Fruit fly (Drosophila melanogaster) whole organism, embryonic: ENCODE results near the gene Fnta.

Experiments used
- ATbp ChIP-seq: fragments of 200-800 bp; sonication (Bioruptor generic); optimal IDR thresholded peaks from 2 replicates; lab custom pipeline; 2017; ENCODE audit warnings: missing biosample characterization, mild to moderate bottlenecking, missing genetic modification characterization, missing genetic modification reagents
- CG11723 ChIP-seq: fragments of 200-800 bp; sonication (Bioruptor generic); optimal IDR thresholded peaks from 2 replicates; lab custom pipeline; 2017; ENCODE audit warnings: missing biosample characterization, mild to moderate bottlenecking, missing genetic modification characterization
- CG12299 ChIP-seq: fragments of 200-800 bp; sonication (Bioruptor generic); optimal IDR thresholded peaks from 2 replicates; lab custom pipeline; 2018; ENCODE audit warnings: missing biosample characterization, mild to moderate bottlenecking, missing genetic modification characterization
- CG12391 ChIP-seq: fragments of 200-800 bp; sonication (Bioruptor generic); optimal IDR thresholded peaks from 3 replicates; lab custom pipeline; 2018; ENCODE audit warnings: missing biosample characterization, mild to moderate bottlenecking, missing genetic modification characterization, moderate library complexity
- CG14050 ChIP-seq: fragments of 200-800 bp; sonication (Bioruptor generic); IDR thresholded peaks from 3 replicates; pipeline ENCODE4 v1.3.6; 2022; ENCODE audit warnings: missing biosample characterization, missing genetic modification characterization
- CG14860 ChIP-seq: fragments of 200-800 bp; sonication (Bioruptor generic); IDR thresholded peaks from 3 replicates; pipeline ENCODE4 v1.3.6; 2022; ENCODE audit warnings: missing biosample characterization, missing genetic modification characterization; ENCODE audit not compliant: partially characterized antibody
- CG15601 ChIP-seq: fragments of 200-800 bp; sonication (Bioruptor generic); optimal IDR thresholded peaks from 3 replicates; lab custom pipeline; 2019; ENCODE audit warnings: missing biosample characterization, mild to moderate bottlenecking, missing genetic modification characterization, moderate library complexity
- CG17385 ChIP-seq: fragments of 200-800 bp; sonication (Bioruptor generic); optimal IDR thresholded peaks from 3 replicates; lab custom pipeline; 2018; ENCODE audit warnings: missing biosample characterization, mild to moderate bottlenecking, missing genetic modification characterization
- CG18619 ChIP-seq: fragments of 200-800 bp; sonication (Bioruptor generic); optimal IDR thresholded peaks from 3 replicates; lab custom pipeline; 2017; ENCODE audit warnings: missing biosample characterization, mild to moderate bottlenecking, missing genetic modification characterization
- CG2875 ChIP-seq: fragments of 200-800 bp; sonication (Bioruptor generic); optimal IDR thresholded peaks from 2 replicates; lab custom pipeline; 2017; ENCODE audit warnings: missing biosample characterization, mild to moderate bottlenecking, missing genetic modification characterization, missing genetic modification reagents
- CG3163 ChIP-seq: fragments of 200-800 bp; sonication (Bioruptor generic); optimal IDR thresholded peaks from 3 replicates; lab custom pipeline; 2016; ENCODE audit warnings: missing biosample characterization, missing genetic modification characterization
- CG32772 ChIP-seq: fragments of 200-800 bp; sonication (Bioruptor generic); IDR thresholded peaks from 2 replicates; pipeline ENCODE4 v1.3.6; 2022; ENCODE audit warnings: missing biosample characterization, missing genetic modification characterization
- CG33213 ChIP-seq: fragments of 200-800 bp; sonication (Bioruptor generic); optimal IDR thresholded peaks from 3 replicates; lab custom pipeline; 2016; ENCODE audit warnings: missing biosample characterization, missing genetic modification characterization
- CG34376 ChIP-seq: fragments of 200-800 bp; sonication (Bioruptor generic); optimal IDR thresholded peaks from 2 replicates; lab custom pipeline; 2018; ENCODE audit warnings: missing biosample characterization, mild to moderate bottlenecking, missing genetic modification characterization
- CG42726 ChIP-seq: fragments of 200-800 bp; sonication (Bioruptor generic); IDR thresholded peaks from 2 replicates; pipeline ENCODE4 v1.3.6; 2022; ENCODE audit warnings: missing biosample characterization, missing genetic modification characterization; ENCODE audit not compliant: partially characterized antibody
- CG4282 ChIP-seq: fragments of 200-800 bp; sonication (Bioruptor generic); optimal IDR thresholded peaks from 2 replicates; lab custom pipeline; 2016; ENCODE audit warnings: missing biosample characterization, missing genetic modification characterization
- CG4404 ChIP-seq: fragments of 200-800 bp; sonication (Bioruptor generic); IDR thresholded peaks from 2 replicates; pipeline ENCODE4 v1.3.6; 2022; ENCODE audit warnings: missing biosample characterization, missing genetic modification characterization
- CG6254 ChIP-seq: fragments of 200-800 bp; sonication (Bioruptor generic); optimal IDR thresholded peaks from 3 replicates; lab custom pipeline; 2017; ENCODE audit warnings: mild to moderate bottlenecking, missing biosample characterization, missing genetic modification reagents, missing genetic modification characterization
- CG6765 ChIP-seq: fragments of 200-800 bp; sonication (Bioruptor generic); optimal IDR thresholded peaks from 3 replicates; lab custom pipeline; 2017; ENCODE audit warnings: missing biosample characterization, mild to moderate bottlenecking, missing genetic modification characterization
- CG7987 ChIP-seq: fragments of 200-800 bp; sonication (Bioruptor generic); optimal IDR thresholded peaks from 2 replicates; lab custom pipeline; 2018; ENCODE audit warnings: missing biosample characterization, mild to moderate bottlenecking, missing genetic modification characterization, moderate library complexity
- CG8290 ChIP-seq, 3 experiments: fragments of 200-800 bp; sonication (Bioruptor generic); optimal IDR thresholded peaks; 2 replicates each; lab custom pipeline; 2016 to 2019; ENCODE audit warnings: missing biosample characterization in 3 of 3, missing genetic modification characterization in 3 of 3, mild to moderate bottlenecking in 2 of 3, moderate library complexity in 1 of 3
- CHES-1-like ChIP-seq: fragments of 200-800 bp; sonication (Bioruptor generic); optimal IDR thresholded peaks from 2 replicates; lab custom pipeline; 2016; ENCODE audit warnings: missing biosample characterization, missing genetic modification characterization
- Chrac-16 ChIP-seq: fragments of 200-800 bp; sonication (Bioruptor generic); optimal IDR thresholded peaks from 3 replicates; lab custom pipeline; 2016; ENCODE audit warnings: missing biosample characterization, missing genetic modification characterization
- Dref ChIP-seq: fragments of 200-800 bp; sonication (Bioruptor generic); IDR thresholded peaks from 2 replicates; pipeline ENCODE4 v1.3.6; 2022; ENCODE audit warnings: missing biosample characterization, missing genetic modification characterization
- Lhr ChIP-seq: fragments of 200-800 bp; sonication (Bioruptor generic); optimal IDR thresholded peaks from 3 replicates; lab custom pipeline; 2017; ENCODE audit warnings: mild to moderate bottlenecking, missing biosample characterization, missing genetic modification reagents, missing genetic modification characterization
- Lpt ChIP-seq: fragments of >200 bp; optimal IDR thresholded peaks from 2 replicates; lab custom pipeline; 2018; ENCODE audit warnings: missing biosample characterization, missing genetic modification characterization
- Mes4 ChIP-seq: fragments of 200-800 bp; sonication (Bioruptor generic); optimal IDR thresholded peaks from 2 replicates; lab custom pipeline; 2016; ENCODE audit warnings: missing biosample characterization, missing genetic modification characterization
- NK7.1 ChIP-seq: fragments of 200-800 bp; sonication (Bioruptor generic); optimal IDR thresholded peaks from 3 replicates; lab custom pipeline; 2016; ENCODE audit warnings: missing biosample characterization, missing genetic modification characterization
- Poxn ChIP-seq: fragments of 200-800 bp; sonication (Bioruptor generic); IDR thresholded peaks from 2 replicates; pipeline ENCODE4 v1.3.6; 2022; ENCODE audit warnings: missing biosample characterization, missing genetic modification characterization
- bab2 ChIP-seq: fragments of 200-800 bp; sonication (Bioruptor generic); optimal IDR thresholded peaks from 2 replicates; lab custom pipeline; 2016; ENCODE audit warnings: missing biosample characterization, missing genetic modification characterization
- caup ChIP-seq: fragments of 200-800 bp; sonication (Bioruptor generic); optimal IDR thresholded peaks from 3 replicates; lab custom pipeline; 2017; ENCODE audit warnings: missing biosample characterization, mild to moderate bottlenecking, missing genetic modification characterization, moderate library complexity; ENCODE audit not compliant: severe bottlenecking
- chinmo ChIP-seq: fragments of 200-800 bp; sonication (Bioruptor generic); IDR thresholded peaks from 4 replicates; pipeline ENCODE4 v1.3.6; 2022; ENCODE audit warnings: missing biosample characterization, missing genetic modification characterization; ENCODE audit not compliant: partially characterized antibody
- ci ChIP-seq: fragments of 200-800 bp; sonication (Bioruptor generic); IDR thresholded peaks from 3 replicates; pipeline ENCODE4 v1.3.6; 2022; ENCODE audit warnings: missing biosample characterization, missing genetic modification characterization
- crp ChIP-seq, 2 experiments: fragments of 200-800 bp; sonication (Bioruptor generic); optimal IDR thresholded peaks; 2 replicates in 1 of 2; 3 replicates in 1 of 2; lab custom pipeline; 2017; ENCODE audit warnings: missing biosample characterization in 2 of 2, missing genetic modification characterization in 2 of 2, mild to moderate bottlenecking in 1 of 2, moderate library complexity in 1 of 2
- dan ChIP-seq: fragments of 200-800 bp; sonication (Bioruptor generic); IDR thresholded peaks from 2 replicates; pipeline ENCODE4 v1.3.6; 2022; ENCODE audit warnings: missing biosample characterization, missing genetic modification characterization
- grn ChIP-seq: fragments of 200-800 bp; sonication (Bioruptor generic); optimal IDR thresholded peaks from 3 replicates; lab custom pipeline; 2017; ENCODE audit warnings: missing biosample characterization, missing genetic modification characterization
- hb ChIP-seq: fragments of 200-800 bp; sonication (Bioruptor generic); IDR thresholded peaks from 3 replicates; pipeline ENCODE4 v1.3.6; 2022; ENCODE audit warnings: missing biosample characterization, missing genetic modification characterization; ENCODE audit not compliant: partially characterized antibody
- klu ChIP-seq: fragments of 200-800 bp; sonication (Bioruptor generic); IDR thresholded peaks from 2 replicates; pipeline ENCODE4 v1.3.6; 2022; ENCODE audit warnings: missing biosample characterization, missing genetic modification characterization
- kni ChIP-seq: fragments of 200-800 bp; sonication (Bioruptor generic); optimal IDR thresholded peaks from 3 replicates; lab custom pipeline; 2017; ENCODE audit warnings: mild to moderate bottlenecking, missing biosample characterization, missing genetic modification reagents, missing genetic modification characterization
- lbe ChIP-seq: fragments of 200-800 bp; sonication (Bioruptor generic); optimal IDR thresholded peaks from 2 replicates; lab custom pipeline; 2016; ENCODE audit warnings: missing biosample characterization, mild to moderate bottlenecking, missing genetic modification characterization
- mam ChIP-seq: fragments of 200-800 bp; sonication (Bioruptor generic); optimal IDR thresholded peaks from 3 replicates; lab custom pipeline; 2016; ENCODE audit warnings: missing biosample characterization, missing genetic modification characterization
- oc ChIP-seq: fragments of 200-800 bp; sonication (Bioruptor generic); optimal IDR thresholded peaks from 2 replicates; lab custom pipeline; 2018; ENCODE audit warnings: missing biosample characterization, mild to moderate bottlenecking, missing genetic modification characterization, moderate library complexity
- pita ChIP-seq: fragments of 200-800 bp; sonication (Bioruptor generic); optimal IDR thresholded peaks from 2 replicates; lab custom pipeline; 2017; ENCODE audit warnings: missing biosample characterization, mild to moderate bottlenecking, missing genetic modification characterization
- rib ChIP-seq: fragments of 200-800 bp; sonication (Bioruptor generic); IDR thresholded peaks from 2 replicates; pipeline ENCODE4 v1.3.6; 2022; ENCODE audit warnings: missing biosample characterization, missing genetic modification characterization
- shn ChIP-seq: fragments of 200-800 bp; sonication (Bioruptor generic); optimal IDR thresholded peaks from 3 replicates; lab custom pipeline; 2016; ENCODE audit warnings: missing biosample characterization, missing genetic modification characterization
- vvl ChIP-seq: fragments of 200-800 bp; sonication (Bioruptor generic); IDR thresholded peaks from 2 replicates; pipeline ENCODE4 v1.3.6; 2022; ENCODE audit warnings: missing biosample characterization, missing genetic modification characterization
- wor ChIP-seq: fragments of 200-800 bp; sonication (Bioruptor generic); IDR thresholded peaks from 2 replicates; pipeline ENCODE4 v1.3.6; 2022; ENCODE audit warnings: missing biosample characterization, missing genetic modification characterization
- zen ChIP-seq: fragments of 200-800 bp; sonication (Bioruptor generic); optimal IDR thresholded peaks from 3 replicates; lab custom pipeline; 2018; ENCODE audit warnings: missing biosample characterization, mild to moderate bottlenecking, missing genetic modification characterization, moderate library complexity

Fnta gene

DNA sequence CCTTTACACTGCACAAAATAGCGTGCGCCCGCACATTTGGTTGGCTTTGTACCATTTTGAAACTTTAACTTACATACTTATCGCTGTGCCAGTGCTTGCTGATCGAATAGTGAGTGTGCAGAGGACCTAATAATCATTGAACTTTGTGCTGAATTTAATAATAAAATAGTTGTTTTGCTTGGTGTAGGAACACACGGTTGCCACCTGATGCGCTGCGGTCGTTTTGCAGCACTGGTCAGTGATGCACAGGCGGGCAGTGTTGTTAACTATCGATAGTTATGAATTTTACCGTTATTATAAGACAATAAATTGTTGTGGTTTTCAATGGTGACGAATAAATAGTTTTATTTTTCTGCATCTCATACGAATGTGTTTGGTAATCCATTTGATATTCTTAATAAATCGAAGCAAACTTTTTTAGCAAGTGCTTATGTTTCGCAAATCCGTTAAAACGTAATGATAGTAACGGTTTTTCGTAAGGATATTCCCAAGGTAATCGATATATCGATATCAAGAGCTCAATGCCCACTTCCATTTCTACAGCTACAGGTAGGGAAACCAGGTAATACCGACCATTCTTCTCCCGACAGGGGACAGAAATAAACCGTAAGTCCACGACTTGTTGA, 7.4 kb upstream of the Fnta start, which contains the start of the genes tank and CG12194:
tank (minus strand) TSS at position 228 of the 626 bp plus-strand sequence.
CG12194 (plus strand) TSS at position 576 of the 626 bp plus-strand sequence.
- TF ChIP-seq CG14050 (GFP tag; lab: Robert Waterston, UW): peak; percentile 99
- TF ChIP-seq CG4282 (GFP tag; lab: Kevin White, UChicago): peak; percentile 98
- peak; percentile 99 for TF ChIP-seq ATbp (GFP tag; lab: Kevin White, UChicago)
- peak; percentile 31 for TF ChIP-seq kni (GFP tag; lab: Kevin White, UChicago)
- peak; percentile 100 for TF ChIP-seq ci
- TF ChIP-seq CG32772 (GFP tag; lab: Robert Waterston, UW): peak; percentile 100
- TF ChIP-seq CG34376 (GFP tag; lab: Kevin White, UChicago): peak; percentile 82
- TF ChIP-seq Lpt (GFP tag; lab: Kevin White, UChicago): no peak
- peak; percentile 98 for TF ChIP-seq zen (tag; lab: Kevin White, UChicago)
- TF ChIP-seq CHES-1-like (GFP tag; lab: Kevin White, UChicago): peak; percentile 99
- TF ChIP-seq CG14860 (GFP tag; lab: Robert Waterston, UW): peak; percentile 74
- TF ChIP-seq CG15601: peak; percentile 94
- TF ChIP-seq chinmo (GFP tag; lab: Robert Waterston, UW): 0 out of 4 replicates have a peak, but pooled peaks have one; percentile 70
- peak; percentile 99 for TF ChIP-seq caup
- TF ChIP-seq pita: no peak
- peak; percentile 99 for TF ChIP-seq CG12391 (tag; lab: Kevin White, UChicago)
- TF ChIP-seq CG3163 (GFP tag; lab: Kevin White, UChicago): peak; percentile 94
- TF ChIP-seq Poxn (GFP tag; lab: Robert Waterston, UW): peak; percentile 95
- peak; percentile 98 for TF ChIP-seq rib (GFP tag; lab: Robert Waterston, UW)
- TF ChIP-seq Dref: peak; percentile 76
- TF ChIP-seq CG6765: peak; percentile 95
- TF ChIP-seq CG11723 (GFP tag; lab: Kevin White, UChicago): peak; percentile 98
- peak; percentile 98 for TF ChIP-seq klu
- TF ChIP-seq crp (GFP tag; optimal IDR thresholded peaks at IDR 0.05; lab: Kevin White, UChicago): peak; percentile 40 to 78
- TF ChIP-seq CG7987 (GFP tag; lab: Kevin White, UChicago): peak; percentile 98
- peak; percentile 97 for TF ChIP-seq dan (GFP tag; lab: Robert Waterston, UW)
- peak; percentile 29; the same call in 1 of the 3 replicates for TF ChIP-seq hb (GFP tag; lab: Robert Waterston, UW)
- peak; percentile 99 for TF ChIP-seq CG18619 (GFP tag; lab: Kevin White, UChicago)
- TF ChIP-seq bab2 (GFP tag; lab: Kevin White, UChicago): peak; percentile 99
- TF ChIP-seq CG4404 (GFP tag; lab: Robert Waterston, UW): peak; percentile 99
- TF ChIP-seq lbe: peak; percentile 95
- peak; percentile 99 for TF ChIP-seq mam (GFP tag; lab: Kevin White, UChicago)
- TF ChIP-seq Mes4 (GFP tag; lab: Kevin White, UChicago): peak; percentile 99
- peak; percentile 99 for TF ChIP-seq CG2875 (GFP tag; lab: Kevin White, UChicago)
- TF ChIP-seq CG42726 (GFP tag; lab: Robert Waterston, UW): peak; percentile 69
- peak; percentile 99 for TF ChIP-seq oc (tag; lab: Kevin White, UChicago)
- peak; percentile 99 for TF ChIP-seq CG33213 (GFP tag; lab: Kevin White, UChicago)
- peak; percentile 100 for TF ChIP-seq vvl
- peak; percentile 98 for TF ChIP-seq NK7.1 (GFP tag; lab: Kevin White, UChicago)
- peak; percentile 89 for TF ChIP-seq grn (GFP tag; lab: Kevin White, UChicago)
- peak; percentile 99 for TF ChIP-seq wor (GFP tag; lab: Robert Waterston, UW)
- peak; percentile 95 for TF ChIP-seq CG12299 (tag; lab: Kevin White, UChicago)
- TF ChIP-seq shn: peak; percentile 99
- TF ChIP-seq Lhr (GFP tag; lab: Kevin White, UChicago): peak; percentile 97
- TF ChIP-seq Chrac-16: peak; percentile 99
- peak; percentile 96 for TF ChIP-seq CG17385 (GFP tag; lab: Kevin White, UChicago)
- TF ChIP-seq CG6254 (GFP tag; lab: Kevin White, UChicago): peak; percentile 97
- peak; percentile 97 for TF ChIP-seq CG8290 (GFP tag; optimal IDR thresholded peaks at IDR 0.05; lab: Kevin White, UChicago)
- peak; percentile 89 to 100 for TF ChIP-seq CG8290 (tag; optimal IDR thresholded peaks at IDR 0.05; lab: Kevin White, UChicago)
